Worm (Caenorhabditis elegans) whole organism, L1 larva: ENCODE measurements around the gene F36D4.1.

Experiments
- alr-1 ChIP-seq: fragments of 200-800 bp; sonication (Bioruptor generic); optimal IDR thresholded peaks from 2 replicates; lab custom pipeline; 2018; ENCODE audit warnings: borderline replicate concordance, mild to moderate bottlenecking, missing genetic modification characterization, missing compliant biosample characterization
- aly-2 ChIP-seq: fragments of 150-350 bp; optimal IDR thresholded peaks from 2 replicates; lab custom pipeline; 2014; ENCODE audit warnings: missing biosample characterization, missing genetic modification characterization
- ama-1 ChIP-seq: fragments of 150-350 bp; optimal IDR thresholded peaks from 2 replicates; lab custom pipeline; 2014
- ceh-82 ChIP-seq, 3 experiments: fragments of 150-350 bp in 1 of 3; sonication (generic microtip) in 2 of 3; optimal IDR thresholded peaks; 2 replicates each; lab custom pipeline; 2014 to 2017; ENCODE audit warnings: missing biosample characterization in 3 of 3, missing genetic modification characterization in 3 of 3
- ces-1 ChIP-seq: fragments of 150-350 bp; optimal IDR thresholded peaks from 2 replicates; lab custom pipeline; 2014; ENCODE audit warnings: missing biosample characterization, missing genetic modification reagents, missing genetic modification characterization
- efl-1 ChIP-seq, 4 experiments: fragments of 150-350 bp; optimal IDR thresholded peaks in 3 of 4; peaks in 1 of 4; 1 replicate in 1 of 4; 2 replicates in 3 of 4; lab custom pipeline; 2014; ENCODE audit warnings: missing biosample characterization in 2 of 4, missing genetic modification characterization in 2 of 4, missing genetic modification reagents in 2 of 4
- elt-3 ChIP-seq, 6 experiments: fragments of 150-350 bp in 1 of 6; sonication (generic microtip); optimal IDR thresholded peaks; 2 replicates each; lab custom pipeline; 2017 to 2018; ENCODE audit warnings: missing biosample characterization in 6 of 6, missing genetic modification characterization in 6 of 6, inconsistent platforms in 1 of 6
- lin-13 ChIP-seq: fragments of 150-350 bp; optimal IDR thresholded peaks from 2 replicates; lab custom pipeline; 2014; ENCODE audit warnings: missing biosample characterization, missing genetic modification reagents, missing genetic modification characterization
- lsy-2 ChIP-seq, 2 experiments: fragments of 150-350 bp; optimal IDR thresholded peaks; 2 replicates each; lab custom pipeline; 2014; ENCODE audit warnings: missing biosample characterization in 2 of 2, missing genetic modification characterization in 2 of 2
- mep-1 ChIP-seq: fragments of 150-350 bp; optimal IDR thresholded peaks from 2 replicates; lab custom pipeline; 2014; ENCODE audit warnings: missing biosample characterization, missing genetic modification characterization
- nhr-237 ChIP-seq: fragments of 150-350 bp; optimal IDR thresholded peaks from 2 replicates; lab custom pipeline; 2014; ENCODE audit warnings: missing biosample characterization, missing genetic modification characterization
- nhr-76 ChIP-seq: sonication (generic microtip); optimal IDR thresholded peaks from 2 replicates; lab custom pipeline; 2017; ENCODE audit warnings: missing biosample characterization, missing genetic modification characterization
- xbp-1 ChIP-seq: sonication (generic microtip); optimal IDR thresholded peaks from 2 replicates; lab custom pipeline; 2016; ENCODE audit warnings: missing genetic modification characterization, missing compliant biosample characterization
- ztf-4 ChIP-seq: fragments of 150-350 bp; optimal IDR thresholded peaks from 2 replicates; lab custom pipeline; 2014; ENCODE audit warnings: missing biosample characterization, missing genetic modification characterization

DNA sequence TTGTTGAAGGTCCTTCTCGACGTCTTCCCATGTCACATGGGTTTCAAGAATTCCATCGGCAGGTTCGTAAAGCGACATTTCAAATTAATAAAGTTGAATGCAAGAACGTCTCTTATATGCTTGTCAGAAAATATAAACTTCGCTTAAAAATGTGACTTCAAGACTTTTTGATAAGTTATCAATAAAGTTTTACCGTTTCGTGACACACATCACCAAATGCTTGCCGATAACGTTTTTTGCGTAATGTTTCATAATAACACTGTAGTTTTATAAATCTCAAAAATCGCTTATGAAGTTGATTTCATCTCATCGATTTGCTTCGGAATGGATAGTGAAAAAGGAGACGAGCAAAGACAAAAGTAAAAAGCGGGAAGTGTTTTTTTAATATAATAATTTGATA is 43.3 kb upstream of the F36D4.1 start, which contains the start of gene E02C12.8:
- TF ChIP-seq xbp-1 (tag; lab: Kevin White, UChicago) = no peak
- TF ChIP-seq elt-3 (tag; optimal IDR thresholded peaks at IDR 0.05; lab: Kevin White, UChicago) = no peak
- TF ChIP-seq nhr-237 = no peak
- no peak for TF ChIP-seq lsy-2 (tag; optimal IDR thresholded peaks at IDR 0.05; lab: Kevin White, UChicago)
- TF ChIP-seq mep-1 (tag; lab: Kevin White, UChicago) = no peak
- TF ChIP-seq ama-1 (lab: Kevin White, UChicago) = no peak
- TF ChIP-seq efl-1 (optimal IDR thresholded peaks at IDR 0.05; lab: Kevin White, UChicago) = no peak
- TF ChIP-seq efl-1 (GFP tag; optimal IDR thresholded peaks at IDR 0.05 in 1 of 2; lab: Kevin White, UChicago) = no peak
- no peak for TF ChIP-seq aly-2 (tag; lab: Kevin White, UChicago)
- TF ChIP-seq lin-13 (GFP tag; lab: Kevin White, UChicago) = no peak
- no peak for TF ChIP-seq ceh-82 (tag; optimal IDR thresholded peaks at IDR 0.05; lab: Kevin White, UChicago)
- no peak for TF ChIP-seq ces-1 (GFP tag; lab: Kevin White, UChicago)
- TF ChIP-seq ztf-4 (tag; lab: Kevin White, UChicago) = no peak
- TF ChIP-seq nhr-76 (tag; lab: Kevin White, UChicago) = no peak
- no peak for TF ChIP-seq alr-1 (tag; lab: Kevin White, UChicago)
